Fruit fly (Drosophila melanogaster) whole organism, pupa: Measurements from ENCODE around the gene CG14891.

Experiments used
- CG10348 ChIP-seq: fragments of 200-800 bp; sonication (Bioruptor generic); IDR thresholded peaks from 2 replicates; pipeline ENCODE4 v1.3.6; 2022; ENCODE audit warnings: missing biosample characterization, missing genetic modification characterization
- CG12605 ChIP-seq: fragments of 200-800 bp; sonication (Bioruptor generic); IDR thresholded peaks from 2 replicates; pipeline ENCODE4 v1.3.6; 2022; ENCODE audit warnings: missing biosample characterization, missing genetic modification characterization
- CG13204 ChIP-seq: fragments of 200-800 bp; sonication (Bioruptor generic); optimal IDR thresholded peaks from 2 replicates; lab custom pipeline; 2018; ENCODE audit warnings: missing biosample characterization, mild to moderate bottlenecking, missing genetic modification characterization, moderate library complexity
- CG14655 ChIP-seq: fragments of 200-800 bp; sonication (Bioruptor generic); optimal IDR thresholded peaks from 3 replicates; lab custom pipeline; 2017; ENCODE audit warnings: mild to moderate bottlenecking, missing biosample characterization, missing genetic modification reagents, missing genetic modification characterization
- CG15710 ChIP-seq: fragments of 200-800 bp; sonication (Bioruptor generic); optimal IDR thresholded peaks from 2 replicates; lab custom pipeline; 2018; ENCODE audit warnings: missing biosample characterization, mild to moderate bottlenecking, missing genetic modification characterization, moderate library complexity
- CG17806 ChIP-seq: fragments of 200-800 bp; sonication (Bioruptor generic); optimal IDR thresholded peaks from 2 replicates; lab custom pipeline; 2018; ENCODE audit warnings: missing biosample characterization, mild to moderate bottlenecking, missing genetic modification characterization, moderate library complexity
- CG32121 ChIP-seq: fragments of 200-800 bp; sonication (Bioruptor generic); IDR thresholded peaks from 2 replicates; pipeline ENCODE4 v1.3.6; 2022; ENCODE audit warnings: missing biosample characterization, missing genetic modification characterization
- CG34367 ChIP-seq: fragments of 200-800 bp; sonication (Bioruptor generic); optimal IDR thresholded peaks from 2 replicates; lab custom pipeline; 2018; ENCODE audit warnings: missing biosample characterization, mild to moderate bottlenecking, missing genetic modification characterization
- CG4496 ChIP-seq: fragments of 200-800 bp; sonication (Bioruptor generic); IDR thresholded peaks from 3 replicates; pipeline ENCODE4 v1.3.6; 2022; ENCODE audit warnings: missing biosample characterization, missing genetic modification characterization
- CG8159 ChIP-seq: fragments of 200-800 bp; sonication (Bioruptor generic); optimal IDR thresholded peaks from 3 replicates; lab custom pipeline; 2018; ENCODE audit warnings: missing biosample characterization, mild to moderate bottlenecking, missing genetic modification characterization, moderate library complexity
- CG8301 ChIP-seq: fragments of 200-800 bp; sonication (Bioruptor generic); optimal IDR thresholded peaks from 2 replicates; lab custom pipeline; 2018; ENCODE audit warnings: missing biosample characterization, mild to moderate bottlenecking, missing genetic modification characterization
- CG9948 ChIP-seq: fragments of 200-800 bp; sonication (Bioruptor generic); optimal IDR thresholded peaks from 2 replicates; lab custom pipeline; 2018; ENCODE audit warnings: missing biosample characterization, mild to moderate bottlenecking, missing genetic modification characterization, moderate library complexity
- D1 ChIP-seq: fragments of 200-800 bp; sonication (Bioruptor generic); optimal IDR thresholded peaks from 2 replicates; lab custom pipeline; 2018; ENCODE audit warnings: missing biosample characterization, mild to moderate bottlenecking, missing genetic modification characterization, moderate library complexity
- EcR ChIP-seq: fragments of 200-800 bp; sonication (Bioruptor generic); optimal IDR thresholded peaks from 3 replicates; lab custom pipeline; 2019; ENCODE audit warnings: missing biosample characterization, missing genetic modification characterization, mild to moderate bottlenecking, moderate library complexity, missing genetic modification reagents
- Ets98B ChIP-seq: fragments of 200-800 bp; sonication (Bioruptor generic); IDR thresholded peaks from 2 replicates; pipeline ENCODE4 v1.3.6; 2022; ENCODE audit warnings: missing biosample characterization, missing genetic modification characterization
- Pif1A ChIP-seq: fragments of 200-800 bp; sonication (Bioruptor generic); optimal IDR thresholded peaks from 3 replicates; lab custom pipeline; 2016; ENCODE audit warnings: missing biosample characterization, missing genetic modification characterization
- Pif1B ChIP-seq: fragments of 200-800 bp; sonication (Bioruptor generic); optimal IDR thresholded peaks from 3 replicates; lab custom pipeline; 2016; ENCODE audit warnings: missing biosample characterization, missing genetic modification characterization
- Snoo ChIP-seq: fragments of 200-800 bp; sonication (Bioruptor generic); optimal IDR thresholded peaks from 3 replicates; lab custom pipeline; 2017; ENCODE audit warnings: missing biosample characterization, mild to moderate bottlenecking, missing genetic modification characterization, inconsistent platforms
- fd96Ca ChIP-seq: fragments of 200-800 bp; sonication (Bioruptor generic); IDR thresholded peaks from 3 replicates; pipeline ENCODE4 v1.3.6; 2022; ENCODE audit warnings: missing biosample characterization, missing genetic modification characterization
- gl ChIP-seq: fragments of 200-800 bp; sonication (Bioruptor generic); optimal IDR thresholded peaks from 2 replicates; lab custom pipeline; 2018; ENCODE audit warnings: missing biosample characterization, mild to moderate bottlenecking, missing genetic modification characterization
- rn ChIP-seq: fragments of 200-800 bp; sonication (Bioruptor generic); IDR thresholded peaks from 2 replicates; pipeline ENCODE4 v1.3.6; 2022; ENCODE audit warnings: missing biosample characterization, missing genetic modification characterization

CG14891 gene

DNA sequence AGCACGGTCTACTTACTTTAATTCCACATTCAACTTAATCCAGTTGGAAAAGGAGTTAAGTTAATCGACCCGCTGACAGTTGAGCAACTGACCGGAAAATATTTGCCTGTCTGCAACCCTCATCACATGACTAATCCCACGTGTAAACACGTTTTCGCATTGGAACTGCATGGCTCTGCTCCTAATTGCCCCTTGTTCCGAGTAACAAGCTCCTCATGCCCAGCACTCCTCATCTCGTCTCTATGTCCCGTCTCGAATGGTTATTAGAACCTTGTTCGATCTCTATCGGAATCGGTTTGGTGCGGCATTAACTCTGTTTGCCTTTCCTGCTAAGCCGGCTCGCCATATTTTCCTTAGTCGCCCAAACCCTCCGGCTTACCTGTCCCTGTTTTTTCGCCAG lies 45.1 kb upstream of the CG14891 start:
- TF ChIP-seq D1 (tag; lab: Kevin White, UChicago) (no peak), rn (no peak), CG34367 (tag; lab: Kevin White, UChicago) (no peak), CG13204 (no peak), fd96Ca (GFP tag; lab: Robert Waterston, UW) (no peak)

- TF ChIP-seq CG14655 (GFP tag; lab: Kevin White, UChicago), result peak; percentile 86
- TF ChIP-seq gl (tag; lab: Kevin White, UChicago), result peak; percentile 83
- TF ChIP-seq Ets98B (GFP tag; lab: Robert Waterston, UW), result peak; percentile 30; the same call in 1 of the 2 replicates
- peak; percentile 85 for TF ChIP-seq CG8159 (tag; lab: Kevin White, UChicago)
- TF ChIP-seq CG32121 (GFP tag; lab: Robert Waterston, UW), result no peak
- peak; percentile 60 for TF ChIP-seq Pif1A (GFP tag; lab: Kevin White, UChicago)
- TF ChIP-seq CG34367 (tag; lab: Kevin White, UChicago), result peak; percentile 76
- peak; percentile 81 for TF ChIP-seq D1 (tag; lab: Kevin White, UChicago)
- TF ChIP-seq CG4496 (GFP tag; lab: Robert Waterston, UW), result no peak
- peak; percentile 19 for TF ChIP-seq EcR (GFP tag; lab: Kevin White, UChicago)
- peak; percentile 86 for TF ChIP-seq CG9948 (tag; lab: Kevin White, UChicago)
- TF ChIP-seq rn, result no peak
- peak; percentile 69 for TF ChIP-seq CG13204
- peak; percentile 87 for TF ChIP-seq CG8301 (tag; lab: Kevin White, UChicago)
- peak; percentile 95 for TF ChIP-seq CG17806 (tag; lab: Kevin White, UChicago)
- 0 out of 3 replicates have a peak, but pooled peaks have one; percentile 25 for TF ChIP-seq fd96Ca (GFP tag; lab: Robert Waterston, UW)
- TF ChIP-seq Pif1B (GFP tag; lab: Kevin White, UChicago), result peak; percentile 36
- TF ChIP-seq Snoo (tag; lab: Kevin White, UChicago), result peak; percentile 13
- TF ChIP-seq CG15710 (tag; lab: Kevin White, UChicago), result peak; percentile 82
- no peak for TF ChIP-seq CG12605 (GFP tag; lab: Robert Waterston, UW)
- no peak for TF ChIP-seq CG10348 (GFP tag; lab: Robert Waterston, UW)
These were observed 44.5 kb upstream of the CG14891 start for dm6 chr3R:16526697-16527370.

dm6 chr3R:16528429-16528828 lies 42.9 kb upstream of the CG14891 start:
- TF ChIP-seq CG10348 (GFP tag; lab: Robert Waterston, UW), result no peak

DNA sequence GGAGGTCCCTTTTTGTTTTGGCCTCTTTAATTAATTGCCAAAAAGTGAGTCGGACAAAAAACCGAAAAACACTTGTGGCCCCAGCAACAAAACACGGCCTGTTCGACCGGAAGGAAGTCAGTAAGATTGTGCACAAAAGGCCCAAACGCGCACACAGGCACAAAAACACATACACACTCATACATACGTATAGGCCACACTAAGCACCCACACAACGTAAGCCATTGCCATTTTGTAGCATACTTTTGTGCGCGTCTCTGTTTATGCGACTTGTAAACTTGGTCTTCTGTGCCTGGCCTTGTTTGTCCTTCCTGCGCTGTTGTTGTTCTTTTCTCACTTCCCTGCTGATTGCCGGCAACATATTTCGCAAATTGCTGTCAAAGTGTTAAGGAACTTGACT lies 40.9 kb upstream of the CG14891 start:
- TF ChIP-seq CG12605 (GFP tag; lab: Robert Waterston, UW) (no peak), CG17806 (tag; lab: Kevin White, UChicago) (no peak), CG9948 (tag; lab: Kevin White, UChicago) (no peak), CG32121 (GFP tag; lab: Robert Waterston, UW) (no peak), CG15710 (tag; lab: Kevin White, UChicago) (no peak), CG8159 (tag; lab: Kevin White, UChicago) (no peak), CG4496 (GFP tag; lab: Robert Waterston, UW) (no peak), Snoo (tag; lab: Kevin White, UChicago) (no peak), CG10348 (GFP tag; lab: Robert Waterston, UW) (no peak), rn (no peak), CG13204 (no peak), Pif1B (GFP tag; lab: Kevin White, UChicago) (no peak), fd96Ca (GFP tag; lab: Robert Waterston, UW) (no peak)

DNA sequence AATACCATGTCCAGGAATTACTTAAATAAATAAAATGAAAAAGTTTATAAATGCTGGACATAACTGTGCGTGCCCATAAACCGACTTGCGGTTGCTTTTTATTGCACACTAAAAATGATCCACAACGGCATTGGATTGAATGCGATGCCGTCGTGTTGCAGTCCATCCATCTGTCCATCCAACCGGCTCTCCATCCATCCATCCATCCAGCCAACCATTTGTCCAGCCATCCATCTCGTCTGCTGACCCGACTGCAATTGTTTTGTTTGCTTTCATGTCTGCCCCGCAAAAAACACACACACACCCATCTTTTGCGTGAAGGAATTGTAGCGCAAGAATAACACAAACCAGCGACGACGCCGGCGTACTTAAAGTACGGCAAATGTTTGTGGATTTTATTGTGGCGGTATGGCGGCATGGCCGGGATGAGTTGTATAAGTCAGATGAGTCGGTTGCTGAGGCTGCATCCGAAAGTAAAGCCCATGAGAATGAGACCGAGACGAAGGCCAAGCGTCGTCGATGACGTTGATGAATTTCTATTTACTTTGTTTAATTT lies 37.5 kb upstream of the CG14891 start:
- TF ChIP-seq EcR (GFP tag; lab: Kevin White, UChicago) (peak; percentile 48), D1 (tag; lab: Kevin White, UChicago) (no peak), CG13204 (peak; percentile 14)

DNA sequence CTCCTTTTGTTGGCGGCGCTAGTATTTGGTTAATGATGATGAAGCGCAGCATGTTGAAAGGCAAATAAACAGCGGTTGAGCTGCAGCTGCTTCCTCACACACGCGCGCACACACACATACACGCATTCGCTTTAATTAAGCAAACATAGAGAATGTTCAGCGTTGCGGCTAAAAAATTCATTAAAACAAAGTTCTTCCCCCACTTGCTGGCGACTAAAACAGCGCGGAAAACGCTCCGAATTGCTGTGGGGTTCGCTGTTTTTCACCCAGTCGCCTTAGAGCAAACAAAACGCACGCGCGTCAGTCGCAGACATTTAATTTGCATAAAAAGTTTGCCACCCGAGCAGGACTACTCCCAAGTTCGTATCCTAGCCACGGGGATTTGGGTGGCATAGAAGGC lies 34.0 kb upstream of the CG14891 start:
- TF ChIP-seq CG13204 (no peak), gl (tag; lab: Kevin White, UChicago) (no peak), CG9948 (tag; lab: Kevin White, UChicago) (no peak), CG15710 (tag; lab: Kevin White, UChicago) (no peak), CG14655 (GFP tag; lab: Kevin White, UChicago) (no peak), EcR (GFP tag; lab: Kevin White, UChicago) (no peak), rn (no peak), Pif1A (GFP tag; lab: Kevin White, UChicago) (no peak), CG8159 (tag; lab: Kevin White, UChicago) (no peak), CG8301 (tag; lab: Kevin White, UChicago) (no peak), CG34367 (tag; lab: Kevin White, UChicago) (no peak), Pif1B (GFP tag; lab: Kevin White, UChicago) (no peak), CG12605 (GFP tag; lab: Robert Waterston, UW) (no peak), CG4496 (GFP tag; lab: Robert Waterston, UW) (no peak), fd96Ca (GFP tag; lab: Robert Waterston, UW) (no peak), Ets98B (GFP tag; lab: Robert Waterston, UW) (no peak), CG32121 (GFP tag; lab: Robert Waterston, UW) (no peak), CG17806 (tag; lab: Kevin White, UChicago) (no peak), Snoo (tag; lab: Kevin White, UChicago) (no peak), D1 (tag; lab: Kevin White, UChicago) (no peak)
